Worm (Caenorhabditis elegans): Measurements from ENCODE around the gene Y53F4B.23.

The Y53F4B.23 gene

DNA sequence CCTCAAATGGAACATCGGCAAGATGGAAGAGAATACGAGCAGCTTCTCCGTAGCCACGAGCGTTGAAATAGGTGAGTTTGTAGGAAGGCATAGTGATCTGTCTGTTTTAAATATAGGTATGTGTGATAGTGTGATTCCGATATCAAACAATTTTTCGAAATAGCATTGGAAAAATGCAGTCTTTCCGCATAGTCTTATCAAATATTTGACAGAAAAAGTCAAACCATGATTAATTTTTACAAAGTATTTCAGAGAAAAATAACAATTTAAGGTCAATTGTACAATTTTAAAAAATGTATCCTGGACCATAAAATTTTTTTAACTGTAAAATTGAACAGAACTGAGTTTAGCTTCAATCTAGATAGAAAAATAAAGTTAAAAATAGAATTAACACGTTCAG is 40.1 kb downstream of the Y53F4B.23 start, which contains the start of gene gst-26:
Gene gst-26 (minus strand): TSS at position 101 of the 400 bp plus-strand sequence.
- TF ChIP-seq tag-97 (GFP tag; IDR thresholded peaks at IDR 0.05) = no peak
- no peak for TF ChIP-seq fos-1 (tag; optimal IDR thresholded peaks at IDR 0.05)
- peak; percentile 41 for TF ChIP-seq pqm-1 (tag; optimal IDR thresholded peaks at IDR 0.05)
- TF ChIP-seq ceh-28 (tag; optimal IDR thresholded peaks at IDR 0.05) = no peak
- no peak for TF ChIP-seq daf-16 (GFP tag; optimal IDR thresholded peaks at IDR 0.05)
- peak; percentile 4 for TF ChIP-seq daf-16 (tag; optimal IDR thresholded peaks at IDR 0.05)
- TF ChIP-seq nhr-28 (tag; optimal IDR thresholded peaks at IDR 0.05) = peak; percentile 17

DNA sequence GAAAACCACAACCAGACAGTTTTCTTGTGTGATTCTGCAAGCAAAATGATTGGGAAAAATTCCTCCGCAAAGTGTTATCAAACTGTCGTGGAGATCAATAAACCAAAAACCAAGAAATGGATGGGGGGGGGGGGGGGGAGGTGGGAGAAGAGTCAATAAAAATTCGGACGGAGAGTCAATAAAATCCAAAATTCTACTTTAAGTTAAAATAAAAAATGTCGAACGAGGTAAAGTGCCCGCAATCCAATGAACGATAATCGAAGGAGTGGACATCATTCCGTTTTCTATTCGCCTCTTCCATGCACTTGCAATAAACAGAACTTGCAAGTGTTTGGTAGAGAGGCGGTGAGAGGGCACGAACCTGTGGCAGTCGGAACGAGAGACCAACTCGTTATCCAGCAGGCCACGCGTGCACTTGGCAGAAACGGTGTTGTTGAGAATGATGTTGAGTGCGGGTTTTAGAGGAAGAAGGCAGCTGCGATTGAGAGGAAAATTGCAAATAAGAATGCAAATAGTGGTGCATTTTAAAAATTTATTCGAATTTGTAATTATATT is 41.5 kb downstream of the Y53F4B.23 start, which contains the start of gene gst-27:
Gene gst-27 (minus strand): TSS at position 51 of the 555 bp plus-strand sequence.
- TF ChIP-seq lin-29 (GFP tag; IDR thresholded peaks at IDR 0.05) (peak; percentile 62; the same call in 1 of the 2 replicates), nhr-6 (tag; optimal IDR thresholded peaks at IDR 0.05) (peak; percentile 40), daf-19 (GFP tag; conservative IDR thresholded peaks at IDR 0.05) (peak; percentile 80), daf-12 (tag; optimal IDR thresholded peaks at IDR 0.05) (no peak), snpc-1.2 (GFP tag; IDR thresholded peaks at IDR 0.05) (peak; percentile 88), nhr-48 (tag; optimal IDR thresholded peaks at IDR 0.05) (peak; percentile 69), T26A8.4 (GFP tag; IDR thresholded peaks at IDR 0.05) (peak; percentile 85), pqm-1 (tag; optimal IDR thresholded peaks at IDR 0.05) (peak; percentile 22), gei-8 (GFP tag; optimal IDR thresholded peaks at IDR 0.05) (peak; percentile 90), Y5F2A.4 (GFP tag; optimal IDR thresholded peaks at IDR 0.05) (peak; percentile 74), lin-15B (tag; optimal IDR thresholded peaks at IDR 0.05) (no peak), unc-62 (GFP tag; optimal IDR thresholded peaks at IDR 0.05 in 1 of 2) (peak in 1 of 2 experiments; percentile 100), unc-62 (tag; optimal IDR thresholded peaks at IDR 0.05) (no peak), lir-3 (tag; optimal IDR thresholded peaks at IDR 0.05) (peak; percentile 81), F37D6.2 (tag; optimal IDR thresholded peaks at IDR 0.05) (peak; percentile 73), rbr-2 (tag; optimal IDR thresholded peaks at IDR 0.05) (peak; percentile 77), mep-1 (tag; optimal IDR thresholded peaks at IDR 0.05) (peak; percentile 92), vab-7 (GFP tag; IDR thresholded peaks at IDR 0.05) (peak; percentile 95), egl-43 (GFP tag; IDR thresholded peaks at IDR 0.05) (peak; percentile 97), unc-39 (tag; optimal IDR thresholded peaks at IDR 0.05) (no peak), nhr-28 (tag; optimal IDR thresholded peaks at IDR 0.05) (peak; percentile 70), daf-8 (GFP tag; IDR thresholded peaks at IDR 0.05) (0 out of 2 replicates have a peak, but pooled peaks have one; percentile 56), zag-1 (tag; optimal IDR thresholded peaks at IDR 0.05) (no peak), ceh-82 (tag; optimal IDR thresholded peaks at IDR 0.05) (no peak), ctbp-1 (GFP tag; IDR thresholded peaks at IDR 0.05) (peak; percentile 85), set-16 (GFP tag; IDR thresholded peaks at IDR 0.05) (peak; percentile 60; the same call in 1 of the 2 replicates), ceh-20 (GFP tag; IDR thresholded peaks at IDR 0.05) (peak; percentile 76), lim-7 (GFP tag; IDR thresholded peaks at IDR 0.05) (peak; percentile 92), Y105C5A.15 (GFP tag; IDR thresholded peaks at IDR 0.05) (peak; percentile 87; the same call in 1 of the 2 replicates), F10B5.3 (tag; optimal IDR thresholded peaks at IDR 0.05) (peak; percentile 62), nhr-11 (tag; optimal IDR thresholded peaks at IDR 0.05) (peak; percentile 64), ceh-62 (tag; optimal IDR thresholded peaks at IDR 0.05) (no peak), ceh-28 (tag; optimal IDR thresholded peaks at IDR 0.05) (no peak), arid-1 (GFP tag; conservative IDR thresholded peaks at IDR 0.05) (peak; percentile 71), F49E8.2 (tag; optimal IDR thresholded peaks at IDR 0.05; ENCODE audit: borderline replicate concordance) (peak; percentile 72), duxl-1 (tag; optimal IDR thresholded peaks at IDR 0.05; ENCODE audit: poor library complexity) (peak; percentile 87), F26F4.8 (GFP tag; conservative IDR thresholded peaks at IDR 0.05) (peak; percentile 85), sdz-12 (GFP tag; optimal IDR thresholded peaks at IDR 0.05) (peak; percentile 89), saeg-2 (GFP tag; IDR thresholded peaks at IDR 0.05) (peak; percentile 53; the same call in 1 of the 2 replicates), jun-1 (tag; optimal IDR thresholded peaks at IDR 0.05) (peak; percentile 68), madf-9 (GFP tag; conservative IDR thresholded peaks at IDR 0.05) (peak; percentile 72), ZK337.2 (GFP tag; IDR thresholded peaks at IDR 0.05) (peak; percentile 41; the same call in 1 of the 2 replicates), daf-16 (GFP tag; optimal IDR thresholded peaks at IDR 0.05) (peak; percentile 70 to 90), daf-16 (tag; optimal IDR thresholded peaks at IDR 0.05) (peak; percentile 91), R02D3.7 (tag; optimal IDR thresholded peaks at IDR 0.05) (peak; percentile 33), lin-1 (GFP tag; IDR thresholded peaks at IDR 0.05) (peak; percentile 83), ztf-11 (tag; optimal IDR thresholded peaks at IDR 0.05) (peak; percentile 27)
